Fruit fly (Drosophila melanogaster) whole organism, embryonic: ENCODE results near the gene CG5934.

Experiments
- CG1024 ChIP-seq: fragments of 200-800 bp; sonication (Bioruptor generic); IDR thresholded peaks from 2 replicates; pipeline ENCODE4 v1.3.6; 2022; ENCODE audit warnings: missing biosample characterization, missing genetic modification characterization
- CG10959 ChIP-seq: fragments of 200-800 bp; sonication (Bioruptor generic); IDR thresholded peaks from 2 replicates; pipeline ENCODE4 v1.3.6; 2022; ENCODE audit warnings: missing biosample characterization, missing genetic modification characterization
- CG14667 ChIP-seq: fragments of 200-800 bp; sonication (Bioruptor generic); IDR thresholded peaks from 2 replicates; pipeline ENCODE4 v1.3.6; 2022; ENCODE audit warnings: missing biosample characterization, missing genetic modification characterization
- CG15601 ChIP-seq: fragments of 200-800 bp; sonication (Bioruptor generic); optimal IDR thresholded peaks from 3 replicates; lab custom pipeline; 2019; ENCODE audit warnings: missing biosample characterization, mild to moderate bottlenecking, missing genetic modification characterization, moderate library complexity
- CG16813 ChIP-seq: fragments of 200-800 bp; sonication (Bioruptor generic); IDR thresholded peaks from 3 replicates; pipeline ENCODE4 v1.3.6; 2022; ENCODE audit warnings: missing biosample characterization, missing genetic modification characterization; ENCODE audit not compliant: partially characterized antibody
- CG17359 ChIP-seq: fragments of 200-800 bp; sonication (Bioruptor generic); optimal IDR thresholded peaks from 3 replicates; lab custom pipeline; 2018; ENCODE audit warnings: missing biosample characterization, mild to moderate bottlenecking, missing genetic modification characterization, moderate library complexity
- CG1792 ChIP-seq: fragments of 200-800 bp; sonication (Bioruptor generic); optimal IDR thresholded peaks from 2 replicates; lab custom pipeline; 2016; ENCODE audit warnings: missing biosample characterization, missing genetic modification characterization
- CG30403 ChIP-seq: fragments of 200-800 bp; sonication (Bioruptor generic); optimal IDR thresholded peaks from 3 replicates; lab custom pipeline; 2016; ENCODE audit warnings: missing biosample characterization, missing genetic modification characterization
- CG31388 ChIP-seq: fragments of 200-800 bp; sonication (Bioruptor generic); optimal IDR thresholded peaks from 2 replicates; lab custom pipeline; 2016; ENCODE audit warnings: missing biosample characterization, missing genetic modification characterization
- CG3726 ChIP-seq: fragments of 200-800 bp; sonication (Bioruptor generic); IDR thresholded peaks from 3 replicates; pipeline ENCODE4, ENCODE4 v1.3.6; 2022; ENCODE audit warnings: missing biosample characterization, missing genetic modification characterization
- CG3995 ChIP-seq: fragments of 200-800 bp; sonication (Bioruptor generic); optimal IDR thresholded peaks from 3 replicates; lab custom pipeline; 2016; ENCODE audit warnings: missing biosample characterization, missing genetic modification characterization
- CG7928 ChIP-seq: fragments of 200-800 bp; sonication (Bioruptor generic); optimal IDR thresholded peaks from 2 replicates; lab custom pipeline; 2017; ENCODE audit warnings: missing biosample characterization, mild to moderate bottlenecking, missing genetic modification characterization
- CG8281 ChIP-seq: fragments of 200-800 bp; sonication (Bioruptor generic); optimal IDR thresholded peaks from 2 replicates; lab custom pipeline; 2018; ENCODE audit warnings: missing biosample characterization, mild to moderate bottlenecking, missing genetic modification characterization, moderate library complexity
- CHES-1-like ChIP-seq: fragments of 200-800 bp; sonication (Bioruptor generic); optimal IDR thresholded peaks from 2 replicates; lab custom pipeline; 2016; ENCODE audit warnings: missing biosample characterization, missing genetic modification characterization
- D ChIP-seq, 2 experiments: fragments of 200-800 bp in 1 of 2; fragments of >200 bp in 1 of 2; sonication (Bioruptor generic) in 1 of 2; optimal IDR thresholded peaks; 2 replicates in 1 of 2; 3 replicates in 1 of 2; lab custom pipeline; 2017; ENCODE audit warnings: mild to moderate bottlenecking in 1 of 2, missing biosample characterization in 1 of 2, missing genetic modification characterization in 1 of 2, missing genetic modification reagents in 1 of 2
- Doc2 ChIP-seq: fragments of 200-800 bp; sonication (Bioruptor generic); IDR thresholded peaks from 2 replicates; pipeline ENCODE4 v1.3.6; 2022; ENCODE audit warnings: missing biosample characterization, missing genetic modification characterization
- Doc3 ChIP-seq: fragments of 200-800 bp; sonication (Bioruptor generic); IDR thresholded peaks from 3 replicates; pipeline ENCODE4 v1.3.6; 2022; ENCODE audit warnings: missing biosample characterization, missing genetic modification characterization; ENCODE audit not compliant: partially characterized antibody
- Fer1 ChIP-seq: fragments of 200-800 bp; sonication (Bioruptor generic); optimal IDR thresholded peaks from 2 replicates; lab custom pipeline; 2017; ENCODE audit warnings: missing biosample characterization, mild to moderate bottlenecking, missing genetic modification characterization
- Fer3 ChIP-seq: fragments of 200-800 bp; sonication (Bioruptor generic); optimal IDR thresholded peaks from 2 replicates; lab custom pipeline; 2018; ENCODE audit warnings: missing biosample characterization, mild to moderate bottlenecking, missing genetic modification characterization, moderate library complexity
- HLH3B ChIP-seq: fragments of 200-800 bp; sonication (Bioruptor generic); IDR thresholded peaks from 2 replicates; pipeline ENCODE4 v1.3.6; 2022; ENCODE audit warnings: missing biosample characterization, missing genetic modification characterization
- Lim3 ChIP-seq: fragments of 200-800 bp; sonication (Bioruptor generic); IDR thresholded peaks from 2 replicates; pipeline ENCODE4 v1.3.6; 2022; ENCODE audit warnings: missing biosample characterization, missing genetic modification characterization
- Lpt ChIP-seq: fragments of >200 bp; optimal IDR thresholded peaks from 2 replicates; lab custom pipeline; 2018; ENCODE audit warnings: missing biosample characterization, missing genetic modification characterization
- Nf-YA ChIP-seq: fragments of 200-800 bp; sonication (Bioruptor generic); IDR thresholded peaks from 2 replicates; pipeline ENCODE4 v1.3.6; 2022; ENCODE audit warnings: missing biosample characterization, missing genetic modification characterization
- Poxn ChIP-seq: fragments of 200-800 bp; sonication (Bioruptor generic); IDR thresholded peaks from 2 replicates; pipeline ENCODE4 v1.3.6; 2022; ENCODE audit warnings: missing biosample characterization, missing genetic modification characterization
- Sin3A ChIP-seq: fragments of >200 bp; optimal IDR thresholded peaks from 2 replicates; lab custom pipeline; 2018
- Taf1 ChIP-seq: fragments of 200-800 bp; sonication (Bioruptor generic); IDR thresholded peaks from 2 replicates; pipeline ENCODE4 v1.3.6; 2022; ENCODE audit warnings: missing biosample characterization, missing genetic modification characterization
- cwo ChIP-seq: fragments of 200-800 bp; sonication (Bioruptor generic); optimal IDR thresholded peaks from 3 replicates; lab custom pipeline; 2017; ENCODE audit warnings: missing biosample characterization, missing genetic modification characterization, mild to moderate bottlenecking, moderate library complexity, missing genetic modification reagents
- dm ChIP-seq: fragments of 200-800 bp; sonication (Bioruptor generic); optimal IDR thresholded peaks from 3 replicates; lab custom pipeline; 2016; ENCODE audit warnings: missing biosample characterization, missing genetic modification characterization
- dmrt99B ChIP-seq: fragments of 200-800 bp; sonication (Bioruptor generic); optimal IDR thresholded peaks from 2 replicates; lab custom pipeline; 2018; ENCODE audit warnings: missing biosample characterization, mild to moderate bottlenecking, missing genetic modification characterization, moderate library complexity
- ewg ChIP-seq: fragments of 200-800 bp; sonication (Bioruptor generic); optimal IDR thresholded peaks from 3 replicates; lab custom pipeline; 2017; ENCODE audit warnings: mild to moderate bottlenecking, missing biosample characterization, missing genetic modification reagents, missing genetic modification characterization
- fru ChIP-seq: fragments of >200 bp; optimal IDR thresholded peaks from 2 replicates; lab custom pipeline; 2017
- gce ChIP-seq: fragments of 200-800 bp; sonication (Bioruptor generic); IDR thresholded peaks from 3 replicates; pipeline ENCODE4 v1.3.6; 2022; ENCODE audit warnings: missing biosample characterization, missing genetic modification characterization
- gfzf ChIP-seq: fragments of 200-800 bp; sonication (Bioruptor generic); optimal IDR thresholded peaks from 2 replicates; lab custom pipeline; 2016; ENCODE audit warnings: missing biosample characterization, mild to moderate bottlenecking, missing genetic modification characterization, moderate library complexity
- insv ChIP-seq, 2 experiments: fragments of 200-800 bp; sonication (Bioruptor generic); optimal IDR thresholded peaks; 3 replicates each; lab custom pipeline; 2016 to 2018; ENCODE audit warnings: missing biosample characterization in 2 of 2, missing genetic modification characterization in 2 of 2
- jing ChIP-seq: fragments of 200-800 bp; sonication (Bioruptor generic); optimal IDR thresholded peaks from 2 replicates; lab custom pipeline; 2018; ENCODE audit warnings: missing biosample characterization, mild to moderate bottlenecking, missing genetic modification characterization
- knrl ChIP-seq: fragments of 200-800 bp; sonication (Bioruptor generic); IDR thresholded peaks from 3 replicates; pipeline ENCODE4 v1.3.6; 2022; ENCODE audit warnings: missing biosample characterization, missing genetic modification characterization; ENCODE audit not compliant: partially characterized antibody
- lbe ChIP-seq: fragments of 200-800 bp; sonication (Bioruptor generic); optimal IDR thresholded peaks from 2 replicates; lab custom pipeline; 2016; ENCODE audit warnings: missing biosample characterization, mild to moderate bottlenecking, missing genetic modification characterization
- maf-S ChIP-seq: fragments of 200-800 bp; sonication (Bioruptor generic); optimal IDR thresholded peaks from 2 replicates; lab custom pipeline; 2016; ENCODE audit warnings: missing biosample characterization, missing genetic modification characterization
- nau ChIP-seq: fragments of 200-800 bp; sonication (Bioruptor generic); optimal IDR thresholded peaks from 3 replicates; lab custom pipeline; 2017; ENCODE audit warnings: missing biosample characterization, mild to moderate bottlenecking, missing genetic modification characterization, missing genetic modification reagents
- nom ChIP-seq: fragments of 200-800 bp; sonication (Bioruptor generic); optimal IDR thresholded peaks from 2 replicates; lab custom pipeline; 2017; ENCODE audit warnings: missing biosample characterization, missing genetic modification characterization, mild to moderate bottlenecking, moderate library complexity, missing genetic modification reagents
- org-1 ChIP-seq: fragments of 200-800 bp; sonication (Bioruptor generic); optimal IDR thresholded peaks from 2 replicates; lab custom pipeline; 2017; ENCODE audit warnings: missing biosample characterization, missing genetic modification characterization
- ro ChIP-seq: fragments of 200-800 bp; sonication (Bioruptor generic); IDR thresholded peaks from 2 replicates; pipeline ENCODE4 v1.3.6; 2022; ENCODE audit warnings: missing biosample characterization, missing genetic modification characterization
- run ChIP-seq: fragments of 200-800 bp; sonication (Bioruptor generic); optimal IDR thresholded peaks from 3 replicates; lab custom pipeline; 2018; ENCODE audit warnings: missing biosample characterization, mild to moderate bottlenecking, missing genetic modification characterization
- sc ChIP-seq, 3 experiments: fragments of >200 bp in 2 of 3; fragments of 200-800 bp in 1 of 3; sonication (Bioruptor generic) in 1 of 3; optimal IDR thresholded peaks; 2 replicates in 2 of 3; 3 replicates in 1 of 3; lab custom pipeline; 2017; ENCODE audit warnings: mild to moderate bottlenecking in 1 of 3, missing biosample characterization in 1 of 3, missing genetic modification characterization in 1 of 3, missing genetic modification reagents in 1 of 3
- scrt ChIP-seq: fragments of 200-800 bp; sonication (Bioruptor generic); optimal IDR thresholded peaks from 2 replicates; lab custom pipeline; 2018; ENCODE audit warnings: missing biosample characterization, mild to moderate bottlenecking, missing genetic modification characterization, moderate library complexity
- sima ChIP-seq: fragments of 200-800 bp; sonication (Bioruptor generic); optimal IDR thresholded peaks from 2 replicates; lab custom pipeline; 2016; ENCODE audit warnings: missing biosample characterization, missing genetic modification characterization
- so ChIP-seq: fragments of 200-800 bp; sonication (Bioruptor generic); IDR thresholded peaks from 3 replicates; pipeline ENCODE4 v1.3.6; 2022; ENCODE audit warnings: missing biosample characterization, missing genetic modification characterization
- sqz ChIP-seq: fragments of 200-800 bp; sonication (Bioruptor generic); optimal IDR thresholded peaks from 3 replicates; lab custom pipeline; 2018; ENCODE audit warnings: missing biosample characterization, mild to moderate bottlenecking, missing genetic modification characterization
- sr ChIP-seq: fragments of 200-800 bp; sonication (Bioruptor generic); IDR thresholded peaks from 3 replicates; pipeline ENCODE4 v1.3.6; 2022; ENCODE audit warnings: missing biosample characterization, missing genetic modification characterization

CG5934 gene

dm6 chr3R:27244742-27245400 lies 28.6 kb upstream of the CG5934 start, which contains the start of gene CG18766 (continued):
- TF ChIP-seq CG3995: peak; percentile 31
- no peak for TF ChIP-seq CG10959 (GFP tag; lab: Robert Waterston, UW)
- no peak for TF ChIP-seq CG14667 (GFP tag; lab: Robert Waterston, UW)
- no peak for TF ChIP-seq CG3726
- TF ChIP-seq insv (GFP tag; optimal IDR thresholded peaks at IDR 0.05; lab: Kevin White, UChicago): no peak
- peak; percentile 94 for TF ChIP-seq ewg
- TF ChIP-seq sr (GFP tag; lab: Robert Waterston, UW): 0 out of 3 replicates have a peak, but pooled peaks have one; percentile 44
- peak; percentile 5 for TF ChIP-seq CG1792
- TF ChIP-seq Lim3 (GFP tag; lab: Robert Waterston, UW): no peak
- no peak for TF ChIP-seq CG17359
- TF ChIP-seq Doc2 (GFP tag; lab: Robert Waterston, UW): no peak
- no peak for TF ChIP-seq Nf-YA (GFP tag; lab: Robert Waterston, UW)
- TF ChIP-seq fru: no peak
- no peak for TF ChIP-seq CG8281 (tag; lab: Kevin White, UChicago)
- peak; percentile 73 for TF ChIP-seq dm (GFP tag; lab: Kevin White, UChicago)
- TF ChIP-seq CG31388 (GFP tag; lab: Kevin White, UChicago): no peak
- TF ChIP-seq gfzf: peak; percentile 30
- TF ChIP-seq Taf1: no peak
- no peak for TF ChIP-seq maf-S (GFP tag; lab: Kevin White, UChicago)
- TF ChIP-seq CG7928 (GFP tag; lab: Kevin White, UChicago): no peak
- TF ChIP-seq scrt (GFP tag; lab: Kevin White, UChicago): peak; percentile 99
- no peak for TF ChIP-seq Fer3 (tag; lab: Kevin White, UChicago)
- TF ChIP-seq D (optimal IDR thresholded peaks at IDR 0.05; lab: Kevin White, UChicago): peak; percentile 23
- no peak for TF ChIP-seq D (GFP tag; optimal IDR thresholded peaks at IDR 0.05; lab: Kevin White, UChicago)
- peak; percentile 51 for TF ChIP-seq CHES-1-like (GFP tag; lab: Kevin White, UChicago)
- no peak for TF ChIP-seq sima (GFP tag; lab: Kevin White, UChicago)
- TF ChIP-seq Lpt (GFP tag; lab: Kevin White, UChicago): no peak
- no peak for TF ChIP-seq run (tag; lab: Kevin White, UChicago)
- no peak for TF ChIP-seq ro
- TF ChIP-seq lbe (GFP tag; lab: Kevin White, UChicago): no peak
- no peak for TF ChIP-seq sqz (GFP tag; lab: Kevin White, UChicago)
- TF ChIP-seq gce (GFP tag; lab: Robert Waterston, UW): 0 out of 3 replicates have a peak, but pooled peaks have one; percentile 13
- TF ChIP-seq org-1 (GFP tag; lab: Kevin White, UChicago): no peak
- no peak for TF ChIP-seq dmrt99B (tag; lab: Kevin White, UChicago)
- TF ChIP-seq sc (optimal IDR thresholded peaks at IDR 0.05; lab: Kevin White, UChicago): no peak
- TF ChIP-seq sc (GFP tag; optimal IDR thresholded peaks at IDR 0.05; lab: Kevin White, UChicago): no peak
- peak; percentile 51 for TF ChIP-seq Sin3A
- 0 out of 3 replicates have a peak, but pooled peaks have one; percentile 21 for TF ChIP-seq CG16813 (GFP tag; lab: Robert Waterston, UW)
- peak; percentile 24; the same call in 1 of the 3 replicates for TF ChIP-seq knrl
- TF ChIP-seq Fer1 (GFP tag; lab: Kevin White, UChicago): no peak
- no peak; the same call in 1 of the 2 replicates for TF ChIP-seq CG1024 (GFP tag; lab: Robert Waterston, UW)
- no peak for TF ChIP-seq CG15601 (tag; lab: Kevin White, UChicago)
- peak; percentile 71 for TF ChIP-seq nom (GFP tag; lab: Kevin White, UChicago)
- TF ChIP-seq cwo (GFP tag; lab: Kevin White, UChicago): no peak
- TF ChIP-seq HLH3B (GFP tag; lab: Robert Waterston, UW): no peak
- no peak for TF ChIP-seq Poxn (GFP tag; lab: Robert Waterston, UW)
- TF ChIP-seq so (GFP tag; lab: Robert Waterston, UW): no peak
- no peak for TF ChIP-seq nau (GFP tag; lab: Kevin White, UChicago)
- TF ChIP-seq Doc3: no peak
- TF ChIP-seq jing: no peak
- TF ChIP-seq CG30403 (GFP tag; lab: Kevin White, UChicago): peak; percentile 19
